Fruit fly (Drosophila melanogaster) whole organism, embryonic: ENCODE measurements around the gene Trf.

Experiments used
- Abd-B ChIP-seq: fragments of 200-800 bp; sonication (Bioruptor generic); optimal IDR thresholded peaks from 2 replicates; lab custom pipeline; 2018; ENCODE audit warnings: missing biosample characterization, mild to moderate bottlenecking, missing genetic modification characterization, moderate library complexity
- CG1024 ChIP-seq: fragments of 200-800 bp; sonication (Bioruptor generic); IDR thresholded peaks from 2 replicates; pipeline ENCODE4 v1.3.6; 2022; ENCODE audit warnings: missing biosample characterization, missing genetic modification characterization
- CG11504 ChIP-seq: fragments of 200-800 bp; sonication (Bioruptor generic); optimal IDR thresholded peaks from 3 replicates; lab custom pipeline; 2019; ENCODE audit warnings: missing biosample characterization, mild to moderate bottlenecking, missing genetic modification characterization, moderate library complexity
- CG12219 ChIP-seq: fragments of 200-800 bp; sonication (Bioruptor generic); optimal IDR thresholded peaks from 3 replicates; lab custom pipeline; 2018; ENCODE audit warnings: missing biosample characterization, mild to moderate bottlenecking, missing genetic modification characterization
- CG12299 ChIP-seq: fragments of 200-800 bp; sonication (Bioruptor generic); optimal IDR thresholded peaks from 2 replicates; lab custom pipeline; 2018; ENCODE audit warnings: missing biosample characterization, mild to moderate bottlenecking, missing genetic modification characterization
- CG12744 ChIP-seq: fragments of 200-800 bp; sonication (Bioruptor generic); optimal IDR thresholded peaks from 2 replicates; lab custom pipeline; 2016; ENCODE audit warnings: missing biosample characterization, missing genetic modification characterization
- CG13296 ChIP-seq: fragments of 200-800 bp; sonication (Bioruptor generic); optimal IDR thresholded peaks from 3 replicates; lab custom pipeline; 2018; ENCODE audit warnings: missing biosample characterization, mild to moderate bottlenecking, missing genetic modification characterization
- CG13424 ChIP-seq: fragments of 200-800 bp; sonication (Bioruptor generic); optimal IDR thresholded peaks from 2 replicates; lab custom pipeline; 2019; ENCODE audit warnings: missing biosample characterization, mild to moderate bottlenecking, missing genetic modification characterization, moderate library complexity
- CG17328 ChIP-seq: fragments of 200-800 bp; sonication (Bioruptor generic); IDR thresholded peaks from 2 replicates; pipeline ENCODE4 v1.3.6; 2022; ENCODE audit warnings: missing biosample characterization, missing genetic modification characterization
- CG17359 ChIP-seq: fragments of 200-800 bp; sonication (Bioruptor generic); optimal IDR thresholded peaks from 3 replicates; lab custom pipeline; 2018; ENCODE audit warnings: missing biosample characterization, mild to moderate bottlenecking, missing genetic modification characterization, moderate library complexity
- CG18476 ChIP-seq: fragments of 200-800 bp; sonication (Bioruptor generic); optimal IDR thresholded peaks from 2 replicates; lab custom pipeline; 2016; ENCODE audit warnings: missing biosample characterization, mild to moderate bottlenecking, missing genetic modification characterization
- CG3847 ChIP-seq: fragments of 200-800 bp; sonication (Bioruptor generic); IDR thresholded peaks from 2 replicates; pipeline ENCODE4 v1.3.6; 2022; ENCODE audit warnings: missing biosample characterization, missing genetic modification characterization
- CG43689 ChIP-seq: fragments of 200-800 bp; sonication (Bioruptor generic); IDR thresholded peaks from 2 replicates; pipeline ENCODE4 v1.3.6; 2022; ENCODE audit warnings: missing biosample characterization, missing genetic modification characterization
- CG4730 ChIP-seq: fragments of 200-800 bp; sonication (Bioruptor generic); IDR thresholded peaks from 2 replicates; pipeline ENCODE4 v1.3.6; 2022; ENCODE audit warnings: missing biosample characterization, missing genetic modification characterization
- CG6791 ChIP-seq: fragments of 200-800 bp; sonication (Bioruptor generic); IDR thresholded peaks from 3 replicates; pipeline ENCODE4 v1.3.6; 2022; ENCODE audit warnings: missing biosample characterization, missing genetic modification characterization; ENCODE audit not compliant: partially characterized antibody
- CG8281 ChIP-seq: fragments of 200-800 bp; sonication (Bioruptor generic); optimal IDR thresholded peaks from 2 replicates; lab custom pipeline; 2018; ENCODE audit warnings: missing biosample characterization, mild to moderate bottlenecking, missing genetic modification characterization, moderate library complexity
- CG8388 ChIP-seq: fragments of 200-800 bp; sonication (Bioruptor generic); optimal IDR thresholded peaks from 2 replicates; lab custom pipeline; 2019; ENCODE audit warnings: missing biosample characterization, mild to moderate bottlenecking, missing genetic modification characterization, moderate library complexity
- CG8765 ChIP-seq: fragments of 200-800 bp; sonication (Bioruptor generic); IDR thresholded peaks from 2 replicates; pipeline ENCODE4 v1.3.6; 2022; ENCODE audit warnings: missing biosample characterization, missing genetic modification characterization
- CG9932 ChIP-seq: fragments of 200-800 bp; sonication (Bioruptor generic); IDR thresholded peaks from 2 replicates; pipeline ENCODE4 v1.3.6; 2022; ENCODE audit warnings: missing biosample characterization, missing genetic modification characterization
- Deaf1 ChIP-seq: fragments of 200-800 bp; optimal IDR thresholded peaks from 3 replicates; lab custom pipeline; 2019; ENCODE audit warnings: missing biosample characterization, mild to moderate bottlenecking, missing genetic modification characterization, moderate library complexity
- Dip2 ChIP-seq: fragments of 200-800 bp; sonication (Bioruptor generic); IDR thresholded peaks from 2 replicates; pipeline ENCODE4 v1.3.6; 2022; ENCODE audit warnings: missing biosample characterization, missing genetic modification characterization
- Hey ChIP-seq: fragments of 200-800 bp; sonication (Bioruptor generic); optimal IDR thresholded peaks from 3 replicates; lab custom pipeline; 2018; ENCODE audit warnings: missing biosample characterization, mild to moderate bottlenecking, missing genetic modification characterization
- HmgZ ChIP-seq: fragments of 200-800 bp; sonication (Bioruptor generic); optimal IDR thresholded peaks from 2 replicates; lab custom pipeline; 2018; ENCODE audit warnings: missing biosample characterization, mild to moderate bottlenecking, missing genetic modification characterization
- Hr78 ChIP-seq, 2 experiments: fragments of 200-800 bp in 1 of 2; fragments of >200 bp in 1 of 2; sonication (Bioruptor generic) in 1 of 2; optimal IDR thresholded peaks; 2 replicates each; lab custom pipeline; 2017 to 2019; ENCODE audit warnings: missing biosample characterization in 2 of 2, missing genetic modification characterization in 2 of 2, mild to moderate bottlenecking in 1 of 2, moderate library complexity in 1 of 2
- Meics ChIP-seq: fragments of 200-800 bp; sonication (Bioruptor generic); optimal IDR thresholded peaks from 2 replicates; lab custom pipeline; 2017; ENCODE audit warnings: missing biosample characterization, mild to moderate bottlenecking, missing genetic modification characterization
- NC2α ChIP-seq: fragments of 200-800 bp; sonication (Bioruptor generic); optimal IDR thresholded peaks from 2 replicates; lab custom pipeline; 2016; ENCODE audit warnings: missing biosample characterization, missing genetic modification characterization
- Taf1 ChIP-seq: fragments of 200-800 bp; sonication (Bioruptor generic); IDR thresholded peaks from 2 replicates; pipeline ENCODE4 v1.3.6; 2022; ENCODE audit warnings: missing biosample characterization, missing genetic modification characterization
- Tbp ChIP-seq: fragments of >200 bp; optimal IDR thresholded peaks from 2 replicates; lab custom pipeline; 2018; ENCODE audit warnings: missing biosample characterization, missing genetic modification characterization
- aop ChIP-seq: fragments of 200-800 bp; sonication (Bioruptor generic); IDR thresholded peaks from 2 replicates; pipeline ENCODE4 v1.3.6; 2022; ENCODE audit warnings: missing biosample characterization, missing genetic modification characterization
- ase ChIP-seq: fragments of 200-800 bp; sonication (Bioruptor generic); IDR thresholded peaks from 3 replicates; pipeline ENCODE4 v1.3.6; 2022; ENCODE audit warnings: missing biosample characterization, missing genetic modification characterization
- bsh ChIP-seq, 2 experiments: fragments of 200-800 bp; sonication (Bioruptor generic); optimal IDR thresholded peaks; 2 replicates each; lab custom pipeline; 2017 to 2018; ENCODE audit warnings: mild to moderate bottlenecking in 2 of 2, missing biosample characterization in 2 of 2, missing genetic modification characterization in 2 of 2, moderate library complexity in 1 of 2
- corto ChIP-seq: fragments of 200-800 bp; sonication (Bioruptor generic); optimal IDR thresholded peaks from 2 replicates; lab custom pipeline; 2016; ENCODE audit warnings: missing biosample characterization, mild to moderate bottlenecking, missing genetic modification characterization, moderate library complexity
- croc ChIP-seq: fragments of 200-800 bp; sonication (Bioruptor generic); conservative IDR thresholded peaks from 3 replicates; pipeline ENCODE4 v1.3.6; 2022; ENCODE audit warnings: missing biosample characterization, missing genetic modification characterization
- cwo ChIP-seq: fragments of 200-800 bp; sonication (Bioruptor generic); optimal IDR thresholded peaks from 3 replicates; lab custom pipeline; 2017; ENCODE audit warnings: missing biosample characterization, missing genetic modification characterization, mild to moderate bottlenecking, moderate library complexity, missing genetic modification reagents
- da ChIP-seq: fragments of 200-800 bp; sonication (Bioruptor generic); optimal IDR thresholded peaks from 2 replicates; lab custom pipeline; 2016; ENCODE audit warnings: missing biosample characterization, missing genetic modification characterization
- dan ChIP-seq: fragments of 200-800 bp; sonication (Bioruptor generic); IDR thresholded peaks from 2 replicates; pipeline ENCODE4 v1.3.6; 2022; ENCODE audit warnings: missing biosample characterization, missing genetic modification characterization
- disco-r ChIP-seq: fragments of 200-800 bp; sonication (Bioruptor generic); optimal IDR thresholded peaks from 2 replicates; lab custom pipeline; 2016; ENCODE audit warnings: missing biosample characterization, missing genetic modification characterization
- dysf ChIP-seq: fragments of 200-800 bp; sonication (Bioruptor generic); IDR thresholded peaks from 3 replicates; pipeline ENCODE4 v1.3.6; 2022; ENCODE audit warnings: missing biosample characterization, missing genetic modification characterization
- emc ChIP-seq: fragments of 200-800 bp; sonication (Bioruptor generic); optimal IDR thresholded peaks from 2 replicates; lab custom pipeline; 2016; ENCODE audit warnings: missing biosample characterization, missing genetic modification characterization
- fd96Cb ChIP-seq: fragments of 200-800 bp; sonication (Bioruptor generic); optimal IDR thresholded peaks from 2 replicates; lab custom pipeline; 2018; ENCODE audit warnings: missing biosample characterization, mild to moderate bottlenecking, missing genetic modification characterization, moderate library complexity
- nerfin-2 ChIP-seq: fragments of 200-800 bp; sonication (Bioruptor generic); IDR thresholded peaks from 2 replicates; pipeline ENCODE4 v1.3.6; 2022; ENCODE audit warnings: missing biosample characterization, missing genetic modification characterization; ENCODE audit not compliant: partially characterized antibody
- peb ChIP-seq: fragments of 200-800 bp; sonication (Bioruptor generic); IDR thresholded peaks from 2 replicates; pipeline ENCODE4 v1.3.6; 2022; ENCODE audit warnings: missing biosample characterization, missing genetic modification characterization
- ranshi ChIP-seq: fragments of 200-800 bp; sonication (Bioruptor generic); IDR thresholded peaks from 2 replicates; pipeline ENCODE4 v1.3.6; 2022; ENCODE audit warnings: missing biosample characterization, missing genetic modification characterization
- rib ChIP-seq: fragments of 200-800 bp; sonication (Bioruptor generic); IDR thresholded peaks from 2 replicates; pipeline ENCODE4 v1.3.6; 2022; ENCODE audit warnings: missing biosample characterization, missing genetic modification characterization
- ro ChIP-seq: fragments of 200-800 bp; sonication (Bioruptor generic); IDR thresholded peaks from 2 replicates; pipeline ENCODE4 v1.3.6; 2022; ENCODE audit warnings: missing biosample characterization, missing genetic modification characterization
- scrt ChIP-seq: fragments of 200-800 bp; sonication (Bioruptor generic); optimal IDR thresholded peaks from 2 replicates; lab custom pipeline; 2018; ENCODE audit warnings: missing biosample characterization, mild to moderate bottlenecking, missing genetic modification characterization, moderate library complexity
- tap ChIP-seq: fragments of 200-800 bp; optimal IDR thresholded peaks from 3 replicates; lab custom pipeline; 2019; ENCODE audit warnings: missing biosample characterization, mild to moderate bottlenecking, missing genetic modification characterization, moderate library complexity
- ttk ChIP-seq: fragments of 200-800 bp; sonication (Bioruptor generic); IDR thresholded peaks from 2 replicates; pipeline ENCODE4 v2.1.2; 2022; ENCODE audit warnings: missing biosample characterization, missing genetic modification characterization
- wor ChIP-seq: fragments of 200-800 bp; sonication (Bioruptor generic); IDR thresholded peaks from 2 replicates; pipeline ENCODE4 v1.3.6; 2022; ENCODE audit warnings: missing biosample characterization, missing genetic modification characterization
- zfh2 ChIP-seq: fragments of 200-800 bp; sonication (Bioruptor generic); optimal IDR thresholded peaks from 2 replicates; lab custom pipeline; 2016; ENCODE audit warnings: missing biosample characterization, missing genetic modification characterization

Trf gene

dm6 chr2L:8084349-8085203 lies 11.9 kb downstream of the Trf start (continued):
- TF ChIP-seq Hey (tag; lab: Kevin White, UChicago) = no peak
- no peak for TF ChIP-seq CG1024 (GFP tag; lab: Robert Waterston, UW)
- TF ChIP-seq CG6791 (GFP tag; lab: Robert Waterston, UW) = no peak
- TF ChIP-seq CG8281 (tag; lab: Kevin White, UChicago) = no peak
- no peak for TF ChIP-seq peb (GFP tag; lab: Robert Waterston, UW)
- no peak for TF ChIP-seq ttk
- peak; percentile 36; the same call in 1 of the 2 replicates for TF ChIP-seq CG9932 (GFP tag; lab: Robert Waterston, UW)
- TF ChIP-seq rib (GFP tag; lab: Robert Waterston, UW) = no peak
- TF ChIP-seq aop (GFP tag; lab: Robert Waterston, UW) = no peak
- TF ChIP-seq HmgZ (tag; lab: Kevin White, UChicago) = no peak
- no peak for TF ChIP-seq Tbp (GFP tag; lab: Kevin White, UChicago)
- no peak for TF ChIP-seq CG18476 (GFP tag; lab: Kevin White, UChicago)
- TF ChIP-seq da (GFP tag; lab: Kevin White, UChicago) = no peak
- no peak for TF ChIP-seq ro (GFP tag; lab: Robert Waterston, UW)
- no peak for TF ChIP-seq Deaf1 (tag; lab: Kevin White, UChicago)
- TF ChIP-seq NC2α (GFP tag; lab: Kevin White, UChicago) = no peak
- TF ChIP-seq CG8388 = no peak
- no peak for TF ChIP-seq CG13424 (tag; lab: Kevin White, UChicago)
- TF ChIP-seq bsh (GFP tag; optimal IDR thresholded peaks at IDR 0.05; lab: Kevin White, UChicago) = no peak
- TF ChIP-seq croc (GFP tag; lab: Robert Waterston, UW) = no peak
- no peak for TF ChIP-seq CG8765
- no peak for TF ChIP-seq nerfin-2 (GFP tag; lab: Robert Waterston, UW)
- TF ChIP-seq CG11504 (tag; lab: Kevin White, UChicago) = no peak
- TF ChIP-seq CG3847 (GFP tag; lab: Robert Waterston, UW) = no peak; the same call in 1 of the 2 replicates
- TF ChIP-seq CG12744 (GFP tag; lab: Kevin White, UChicago) = peak; percentile 23
- no peak for TF ChIP-seq corto (GFP tag; lab: Kevin White, UChicago)
- no peak for TF ChIP-seq CG13296
- TF ChIP-seq CG4730 (GFP tag; lab: Robert Waterston, UW) = no peak
- TF ChIP-seq zfh2 (GFP tag; lab: Kevin White, UChicago) = peak; percentile 10
- no peak for TF ChIP-seq CG17359 (tag; lab: Kevin White, UChicago)
- TF ChIP-seq scrt (GFP tag; lab: Kevin White, UChicago) = no peak
- TF ChIP-seq dysf (GFP tag; lab: Robert Waterston, UW) = no peak
- TF ChIP-seq wor = no peak
- TF ChIP-seq tap (tag; lab: Kevin White, UChicago) = no peak
- TF ChIP-seq emc (GFP tag; lab: Kevin White, UChicago) = no peak
- TF ChIP-seq Taf1 (GFP tag; lab: Robert Waterston, UW) = no peak; the same call in 1 of the 2 replicates
- no peak for TF ChIP-seq CG17328
- TF ChIP-seq Hr78 (GFP tag; optimal IDR thresholded peaks at IDR 0.05; lab: Kevin White, UChicago) = no peak
- TF ChIP-seq fd96Cb (tag; lab: Kevin White, UChicago) = no peak
- peak; percentile 21 for TF ChIP-seq cwo
- no peak for TF ChIP-seq ase (GFP tag; lab: Robert Waterston, UW)
- no peak for TF ChIP-seq CG12299 (tag; lab: Kevin White, UChicago)
- no peak for TF ChIP-seq Dip2 (GFP tag; lab: Robert Waterston, UW)
- no peak for TF ChIP-seq disco-r (GFP tag; lab: Kevin White, UChicago)
- TF ChIP-seq CG43689 (GFP tag; lab: Robert Waterston, UW) = no peak
- no peak for TF ChIP-seq dan
- no peak for TF ChIP-seq Abd-B
- peak; percentile 23 for TF ChIP-seq Meics
- TF ChIP-seq CG12219 (GFP tag; lab: Kevin White, UChicago) = no peak
- TF ChIP-seq ranshi (GFP tag; lab: Robert Waterston, UW) = no peak
